Fruit fly (Drosophila melanogaster) whole organism, prepupa: ENCODE measurements around the gene Tpst.

ENCODE experiments used
- CG11294 ChIP-seq: fragments of 200-800 bp; sonication (Bioruptor generic); IDR thresholded peaks from 2 replicates; pipeline ENCODE4 v1.3.6; 2022; ENCODE audit warnings: missing biosample characterization, missing genetic modification characterization
- CG11762 ChIP-seq: fragments of 200-800 bp; sonication (Bioruptor generic); optimal IDR thresholded peaks from 3 replicates; lab custom pipeline; 2016; ENCODE audit warnings: missing biosample characterization, missing genetic modification characterization; ENCODE audit not compliant: insufficient read depth
- CG15336 ChIP-seq: fragments of 200-800 bp; sonication (Bioruptor generic); IDR thresholded peaks from 2 replicates; pipeline ENCODE4 v1.3.6; 2022; ENCODE audit warnings: missing biosample characterization, missing genetic modification characterization
- CG3032 ChIP-seq: fragments of 200-800 bp; optimal IDR thresholded peaks from 2 replicates; lab custom pipeline; 2019; ENCODE audit warnings: missing biosample characterization, mild to moderate bottlenecking, missing genetic modification characterization, moderate library complexity
- CG31627 ChIP-seq: fragments of 200-800 bp; sonication (Bioruptor generic); optimal IDR thresholded peaks from 3 replicates; lab custom pipeline; 2016; ENCODE audit warnings: missing biosample characterization, missing genetic modification characterization
- CG32006 ChIP-seq: fragments of 200-800 bp; sonication (Bioruptor generic); optimal IDR thresholded peaks from 3 replicates; lab custom pipeline; 2017; ENCODE audit warnings: missing biosample characterization, mild to moderate bottlenecking, missing genetic modification characterization
- CG34406 ChIP-seq: fragments of 200-800 bp; sonication (Bioruptor generic); optimal IDR thresholded peaks from 3 replicates; lab custom pipeline; 2016; ENCODE audit warnings: missing biosample characterization, missing genetic modification characterization
- CG3919 ChIP-seq: fragments of 200-800 bp; sonication (Bioruptor generic); optimal IDR thresholded peaks from 3 replicates; lab custom pipeline; 2016; ENCODE audit warnings: missing biosample characterization, missing genetic modification characterization
- CG4318 ChIP-seq: fragments of 200-800 bp; sonication (Bioruptor generic); optimal IDR thresholded peaks from 3 replicates; lab custom pipeline; 2017; ENCODE audit warnings: missing biosample characterization, mild to moderate bottlenecking, missing genetic modification characterization
- CG6276 ChIP-seq: fragments of 200-800 bp; sonication (Bioruptor generic); optimal IDR thresholded peaks from 2 replicates; lab custom pipeline; 2017; ENCODE audit warnings: missing biosample characterization, mild to moderate bottlenecking, missing genetic modification characterization
- CG6792 ChIP-seq: fragments of 200-800 bp; sonication (Bioruptor generic); optimal IDR thresholded peaks from 3 replicates; lab custom pipeline; 2016; ENCODE audit warnings: missing biosample characterization, missing genetic modification characterization
- CG6808 ChIP-seq: fragments of 200-800 bp; sonication (Bioruptor generic); optimal IDR thresholded peaks from 3 replicates; lab custom pipeline; 2017; ENCODE audit warnings: missing biosample characterization, missing genetic modification characterization, mild to moderate bottlenecking, moderate library complexity, missing genetic modification reagents
- CG8119 ChIP-seq: fragments of 200-800 bp; sonication (Bioruptor generic); IDR thresholded peaks from 3 replicates; pipeline ENCODE4 v1.3.6; 2022; ENCODE audit warnings: missing biosample characterization, missing genetic modification characterization
- CG8319 ChIP-seq: fragments of 200-800 bp; sonication (Bioruptor generic); optimal IDR thresholded peaks from 3 replicates; lab custom pipeline; 2016; ENCODE audit warnings: missing biosample characterization, missing genetic modification characterization
- CG8632 ChIP-seq: fragments of 200-800 bp; sonication (Bioruptor generic); optimal IDR thresholded peaks from 3 replicates; lab custom pipeline; 2016; ENCODE audit warnings: missing biosample characterization, missing genetic modification characterization
- Eip75B ChIP-seq: fragments of 200-800 bp; sonication (Bioruptor generic); optimal IDR thresholded peaks from 3 replicates; lab custom pipeline; 2016; ENCODE audit warnings: missing biosample characterization, missing genetic modification characterization
- Ets21C ChIP-seq: fragments of 200-800 bp; sonication (Bioruptor generic); optimal IDR thresholded peaks from 3 replicates; lab custom pipeline; 2016; ENCODE audit warnings: missing biosample characterization, missing genetic modification characterization
- Ets96B ChIP-seq: fragments of 200-800 bp; optimal IDR thresholded peaks from 2 replicates; lab custom pipeline; 2019; ENCODE audit warnings: missing biosample characterization, mild to moderate bottlenecking, missing genetic modification characterization, moderate library complexity
- Gug ChIP-seq: fragments of 200-800 bp; sonication (Bioruptor generic); IDR thresholded peaks from 2 replicates; pipeline ENCODE4 v1.3.6; 2022; ENCODE audit warnings: missing biosample characterization, missing genetic modification characterization
- Hr38 ChIP-seq: sonication (Bioruptor generic); optimal IDR thresholded peaks from 2 replicates; lab custom pipeline; 2016; ENCODE audit warnings: missing biosample characterization, missing genetic modification characterization
- Hr39 ChIP-seq: fragments of 200-800 bp; sonication (Bioruptor generic); optimal IDR thresholded peaks from 2 replicates; lab custom pipeline; 2016; ENCODE audit warnings: missing biosample characterization, missing genetic modification characterization
- Hr4 ChIP-seq: fragments of 200-800 bp; sonication (Bioruptor generic); optimal IDR thresholded peaks from 3 replicates; lab custom pipeline; 2016; ENCODE audit warnings: missing biosample characterization, missing genetic modification characterization
- Lpt ChIP-seq: fragments of 200-800 bp; sonication (Bioruptor generic); optimal IDR thresholded peaks from 3 replicates; lab custom pipeline; 2016; ENCODE audit warnings: missing biosample characterization, missing genetic modification characterization
- Met ChIP-seq: fragments of 200-800 bp; sonication (Bioruptor generic); optimal IDR thresholded peaks from 3 replicates; lab custom pipeline; 2016; ENCODE audit warnings: missing biosample characterization, missing genetic modification characterization
- Sox102F ChIP-seq: fragments of 200-800 bp; sonication (Bioruptor generic); optimal IDR thresholded peaks from 2 replicates; lab custom pipeline; 2016; ENCODE audit warnings: missing biosample characterization, mild to moderate bottlenecking, missing genetic modification characterization
- Sox14 ChIP-seq: fragments of 200-800 bp; sonication (Bioruptor generic); optimal IDR thresholded peaks from 3 replicates; lab custom pipeline; 2016; ENCODE audit warnings: missing biosample characterization, missing genetic modification characterization
- Sox15 ChIP-seq: fragments of 200-800 bp; sonication (Bioruptor generic); optimal IDR thresholded peaks from 3 replicates; lab custom pipeline; 2016; ENCODE audit warnings: missing biosample characterization, missing genetic modification characterization
- cyc ChIP-seq: fragments of 200-800 bp; sonication (Bioruptor generic); optimal IDR thresholded peaks from 3 replicates; lab custom pipeline; 2016; ENCODE audit warnings: missing biosample characterization, missing genetic modification characterization
- dac ChIP-seq: fragments of 200-800 bp; sonication (Bioruptor generic); optimal IDR thresholded peaks from 2 replicates; lab custom pipeline; 2017; ENCODE audit warnings: missing biosample characterization, mild to moderate bottlenecking, missing genetic modification characterization
- dsx ChIP-seq: fragments of 200-800 bp; optimal IDR thresholded peaks from 3 replicates; lab custom pipeline; 2019; ENCODE audit warnings: missing biosample characterization, mild to moderate bottlenecking, missing genetic modification characterization, moderate library complexity; ENCODE audit not compliant: poor library complexity, severe bottlenecking
- fd59A ChIP-seq: fragments of 200-800 bp; sonication (Bioruptor generic); optimal IDR thresholded peaks from 2 replicates; lab custom pipeline; 2017; ENCODE audit warnings: missing biosample characterization, mild to moderate bottlenecking, missing genetic modification characterization, missing genetic modification reagents
- fd85E ChIP-seq: fragments of 200-800 bp; sonication (Bioruptor generic); optimal IDR thresholded peaks from 3 replicates; lab custom pipeline; 2016; ENCODE audit warnings: missing biosample characterization, missing genetic modification characterization
- fkh ChIP-seq: fragments of 200-800 bp; sonication (Bioruptor generic); optimal IDR thresholded peaks from 3 replicates; lab custom pipeline; 2017; ENCODE audit warnings: missing biosample characterization, mild to moderate bottlenecking, missing genetic modification characterization, moderate library complexity
- lz ChIP-seq: fragments of 200-800 bp; sonication (Bioruptor generic); optimal IDR thresholded peaks from 3 replicates; lab custom pipeline; 2016; ENCODE audit warnings: missing biosample characterization, missing genetic modification characterization
- net ChIP-seq: fragments of 200-800 bp; sonication (Bioruptor generic); optimal IDR thresholded peaks from 3 replicates; lab custom pipeline; 2016; ENCODE audit warnings: missing biosample characterization, missing genetic modification characterization
- pdm3 ChIP-seq: fragments of 200-800 bp; sonication (Bioruptor generic); optimal IDR thresholded peaks from 3 replicates; lab custom pipeline; 2016; ENCODE audit warnings: missing biosample characterization, missing genetic modification characterization
- salr ChIP-seq, 2 experiments: fragments of 200-800 bp; sonication (Bioruptor generic); optimal IDR thresholded peaks; 3 replicates each; lab custom pipeline; 2016 to 2018; ENCODE audit warnings: missing biosample characterization in 2 of 2, missing genetic modification characterization in 2 of 2, mild to moderate bottlenecking in 1 of 2
- spab ChIP-seq: fragments of 200-800 bp; sonication (Bioruptor generic); optimal IDR thresholded peaks from 2 replicates; lab custom pipeline; 2017; ENCODE audit warnings: missing biosample characterization, mild to moderate bottlenecking, missing genetic modification characterization, missing genetic modification reagents
- ss ChIP-seq, 2 experiments: fragments of 200-800 bp; sonication (Bioruptor generic); optimal IDR thresholded peaks; 2 replicates in 1 of 2; 3 replicates in 1 of 2; lab custom pipeline; 2017 to 2018; ENCODE audit warnings: mild to moderate bottlenecking in 2 of 2, missing biosample characterization in 2 of 2, missing genetic modification characterization in 2 of 2, moderate library complexity in 1 of 2
- svp ChIP-seq: fragments of 200-800 bp; sonication (Bioruptor generic); peaks from one replicate; lab custom pipeline; 2016; ENCODE audit warnings: missing biosample characterization, missing genetic modification characterization
- topi ChIP-seq: fragments of 200-800 bp; sonication (Bioruptor generic); optimal IDR thresholded peaks from 3 replicates; lab custom pipeline; 2016; ENCODE audit warnings: missing biosample characterization, missing genetic modification characterization
- vri ChIP-seq: fragments of 200-800 bp; sonication (Bioruptor generic); optimal IDR thresholded peaks from 3 replicates; lab custom pipeline; 2016; ENCODE audit warnings: missing biosample characterization, mild to moderate bottlenecking, missing genetic modification characterization

Gene Tpst

DNA sequence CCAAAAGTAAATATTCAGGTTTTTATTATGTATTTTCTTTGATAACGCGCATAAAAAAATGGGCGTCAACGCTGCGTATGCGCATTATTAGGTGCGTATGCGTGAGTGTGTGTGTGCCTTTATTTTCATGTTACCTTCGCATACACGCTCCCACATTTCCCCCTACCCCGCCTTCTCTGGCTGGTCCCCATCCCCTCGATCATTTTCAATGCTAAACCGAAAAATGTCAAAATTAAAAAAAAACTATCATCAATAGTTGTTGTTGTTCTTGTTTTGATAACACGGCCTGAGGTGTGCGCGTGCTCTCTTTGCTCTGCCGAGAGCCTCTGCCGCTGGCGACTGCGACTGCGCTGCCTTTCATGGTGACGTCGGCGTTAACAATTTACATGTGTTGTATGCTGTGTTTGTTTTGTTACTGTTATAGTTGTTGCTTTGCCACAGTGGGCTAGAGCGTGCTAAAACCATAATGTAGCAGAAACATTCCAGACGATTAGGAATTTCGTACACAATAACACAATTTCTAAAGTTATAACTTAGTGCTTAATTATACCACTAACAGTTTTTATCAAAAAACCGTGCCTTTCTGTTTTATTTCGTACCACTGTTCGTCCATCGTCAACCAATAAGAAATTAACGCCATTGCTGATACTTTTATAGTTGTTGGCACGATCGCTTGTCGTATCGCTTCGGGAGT, 76.5 kb downstream of the Tpst start (continued):
- TF ChIP-seq CG6808 (GFP tag; lab: Kevin White, UChicago), result peak; percentile 94
- TF ChIP-seq svp (GFP tag; lab: Kevin White, UChicago), result peak; percentile 98
- peak; percentile 98 for TF ChIP-seq CG4318 (GFP tag; lab: Kevin White, UChicago)
- TF ChIP-seq CG6276, result peak; percentile 99
- TF ChIP-seq Met, result peak; percentile 95
- peak; percentile 98 for TF ChIP-seq CG34406 (GFP tag; lab: Kevin White, UChicago)
- peak; percentile 98 for TF ChIP-seq dac
- peak; percentile 98 for TF ChIP-seq Ets96B
- peak; percentile 95 for TF ChIP-seq CG3032 (tag; lab: Kevin White, UChicago)
- peak; percentile 99 for TF ChIP-seq CG8119 (GFP tag; lab: Robert Waterston, UW)
- peak; percentile 97 for TF ChIP-seq spab (GFP tag; lab: Kevin White, UChicago)
- TF ChIP-seq CG8632, result peak; percentile 98
- peak; percentile 98 for TF ChIP-seq CG11762
- TF ChIP-seq fkh (GFP tag; lab: Kevin White, UChicago), result peak; percentile 98
- TF ChIP-seq Hr4, result peak; percentile 99
- peak; percentile 98 for TF ChIP-seq CG6792 (GFP tag; lab: Kevin White, UChicago)
- peak; percentile 97 for TF ChIP-seq CG11294 (GFP tag; lab: Robert Waterston, UW)
- TF ChIP-seq, all 60 proteins: peak for 60

DNA sequence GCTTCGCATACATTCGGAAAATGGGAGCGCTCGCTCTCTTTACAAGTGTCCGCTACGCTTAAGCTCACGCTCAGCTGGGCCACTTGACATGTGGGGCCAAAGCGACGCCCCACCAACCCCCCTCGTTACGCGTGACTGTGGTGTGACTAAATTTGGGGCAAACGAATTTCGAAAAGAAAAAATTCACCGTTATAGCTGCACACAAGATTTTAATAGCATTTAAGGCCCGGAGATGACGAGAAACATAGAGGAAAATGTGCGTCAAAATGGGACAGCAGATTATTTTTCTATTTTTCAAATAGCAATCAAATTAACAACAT, 77.0 kb downstream of the Tpst start:
- TF ChIP-seq svp (GFP tag; lab: Kevin White, UChicago) (peak; percentile 95), dac (no peak), CG31627 (GFP tag; lab: Kevin White, UChicago) (no peak), ss (GFP tag; optimal IDR thresholded peaks at IDR 0.05; lab: Kevin White, UChicago) (no peak), fd59A (no peak), lz (no peak), Sox15 (GFP tag; lab: Kevin White, UChicago) (no peak)
- TF ChIP-seq, all 60 proteins: peak for 1

- TF ChIP-seq CG32006 (GFP tag; lab: Kevin White, UChicago) (peak; percentile 93), salr (GFP tag; optimal IDR thresholded peaks at IDR 0.05; lab: Kevin White, UChicago) (peak; percentile 66 to 86), ss (GFP tag; optimal IDR thresholded peaks at IDR 0.05; lab: Kevin White, UChicago) (peak; percentile 75 to 85), Hr4 (peak; percentile 91), Sox14 (peak; percentile 76), cyc (GFP tag; lab: Kevin White, UChicago) (peak; percentile 74), CG34406 (GFP tag; lab: Kevin White, UChicago) (peak; percentile 75), CG8319 (GFP tag; lab: Kevin White, UChicago) (peak; percentile 68), svp (GFP tag; lab: Kevin White, UChicago) (peak; percentile 18), CG11294 (GFP tag; lab: Robert Waterston, UW) (peak; percentile 79), CG15336 (GFP tag; lab: Robert Waterston, UW) (peak; percentile 91), topi (GFP tag; lab: Kevin White, UChicago) (peak; percentile 79), Eip75B (peak; percentile 84), CG8119 (GFP tag; lab: Robert Waterston, UW) (peak; percentile 90), Hr38 (GFP tag; lab: Kevin White, UChicago) (peak; percentile 65), Ets96B (peak; percentile 85), Lpt (GFP tag; lab: Kevin White, UChicago) (peak; percentile 75), fd85E (GFP tag; lab: Kevin White, UChicago) (peak; percentile 32), Hr39 (GFP tag; lab: Kevin White, UChicago) (peak; percentile 81), CG4318 (GFP tag; lab: Kevin White, UChicago) (peak; percentile 82), Sox15 (GFP tag; lab: Kevin White, UChicago) (peak; percentile 75), CG6808 (GFP tag; lab: Kevin White, UChicago) (peak; percentile 85), net (peak; percentile 86), CG3032 (tag; lab: Kevin White, UChicago) (peak; percentile 79), Sox102F (GFP tag; lab: Kevin White, UChicago) (peak; percentile 74), spab (GFP tag; lab: Kevin White, UChicago) (peak; percentile 84), pdm3 (GFP tag; lab: Kevin White, UChicago) (peak; percentile 90), CG8632 (peak; percentile 77), CG3919 (GFP tag; lab: Kevin White, UChicago) (peak; percentile 87), lz (peak; percentile 78), fkh (GFP tag; lab: Kevin White, UChicago) (peak; percentile 85), Gug (GFP tag; lab: Robert Waterston, UW) (peak; percentile 64), dac (peak; percentile 82), vri (peak; percentile 75), dsx (GFP tag; lab: Kevin White, UChicago) (peak; percentile 74), CG6792 (GFP tag; lab: Kevin White, UChicago) (peak; percentile 77), Ets21C (GFP tag; lab: Kevin White, UChicago) (peak; percentile 67)
Observed at dm6 chrX:13641115-13641890, 77.7 kb downstream of the Tpst start.
